Worm (Caenorhabditis elegans): Measurements from ENCODE around the gene cyp-35B1.

Gene cyp-35B1

DNA sequence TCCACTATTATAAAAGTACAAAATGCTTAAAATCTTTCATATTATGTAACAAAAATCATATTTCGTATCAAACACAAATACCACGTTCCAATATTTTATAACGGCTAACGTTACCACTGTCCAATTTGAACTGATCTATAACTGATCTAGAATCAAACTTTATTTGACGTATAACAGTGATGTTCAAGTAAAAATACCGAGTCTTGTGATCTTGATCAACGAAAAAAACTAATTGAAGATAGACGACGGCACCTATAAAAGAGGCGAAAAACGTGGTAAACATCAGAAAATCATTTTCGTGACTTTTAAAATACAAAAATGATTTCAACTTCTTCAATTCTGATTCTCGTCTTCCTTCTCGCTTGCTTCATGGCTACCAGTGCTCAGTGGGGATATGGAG lies 48.8 kb downstream of the cyp-35B1 start, which contains the start of gene nlp-28:
Gene nlp-28 (plus strand): TSS at position 285 of the 400 bp plus-strand sequence.
- TF ChIP-seq him-1 (tag; optimal IDR thresholded peaks at IDR 0.05) (no peak), W03F9.2 (tag; optimal IDR thresholded peaks at IDR 0.05) (no peak), dao-5 (tag; optimal IDR thresholded peaks at IDR 0.05) (no peak)

DNA sequence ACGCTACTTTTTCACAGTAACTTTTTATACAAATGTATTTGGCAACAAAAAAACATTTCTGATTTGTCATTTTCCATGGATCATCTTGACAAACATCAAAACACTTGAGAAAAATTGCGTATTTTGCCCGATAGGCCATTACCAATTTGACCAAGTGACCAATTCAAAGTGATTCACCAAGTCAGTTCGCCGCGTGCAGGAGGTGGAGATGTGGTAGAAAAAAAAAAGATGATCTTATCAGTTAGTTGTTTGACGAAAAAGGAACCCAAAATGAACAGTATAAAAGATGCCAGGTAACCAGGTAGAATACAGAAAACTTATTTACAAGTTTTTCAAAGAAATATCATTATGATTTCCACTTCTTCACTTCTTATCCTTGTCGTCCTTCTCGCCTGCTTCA lies 50.2 kb downstream of the cyp-35B1 start, which contains the start of gene nlp-27:
Gene nlp-27 (plus strand): TSS at position 309 of the 400 bp plus-strand sequence.
- TF ChIP-seq him-1 (tag; optimal IDR thresholded peaks at IDR 0.05), result no peak
- TF ChIP-seq dao-5 (tag; optimal IDR thresholded peaks at IDR 0.05), result no peak
- no peak for TF ChIP-seq W03F9.2 (tag; optimal IDR thresholded peaks at IDR 0.05)

All from whole organism, L4/young adult.